Worm (Caenorhabditis elegans) whole organism, L4 larva: Measurements from ENCODE around the gene ZC190.6.
"Not testable (repeated sequence)": the region's sequence is repeated elsewhere in the genome, so short reads cannot be mapped to it uniquely, and the experiment has no call there.

Experiments used
- D1046.2 ChIP-seq: fragments of 200-800 bp; sonication (Bioruptor generic); IDR thresholded peaks from 2 replicates; pipeline ENCODE4 v1.3.6; 2022; ENCODE audit warnings: missing genetic modification characterization, missing compliant biosample characterization
- F26F4.8 ChIP-seq: fragments of 200-800 bp; sonication (Bioruptor generic); conservative IDR thresholded peaks from 2 replicates; pipeline ENCODE4 v1.3.6; 2022; ENCODE audit warnings: missing genetic modification characterization, missing compliant biosample characterization
- F44E2.7 ChIP-seq: fragments of 200-800 bp; sonication (Bioruptor generic); IDR thresholded peaks from 2 replicates; pipeline ENCODE4 v2.1.2; 2022; ENCODE audit warnings: missing genetic modification characterization, missing compliant biosample characterization
- Y105C5A.15 ChIP-seq: fragments of 200-800 bp; sonication (Bioruptor generic); IDR thresholded peaks from 2 replicates; pipeline ENCODE4 v1.3.6; 2022; ENCODE audit warnings: missing genetic modification characterization, missing compliant biosample characterization
- Y48G9A.11 ChIP-seq: fragments of 200-800 bp; sonication (Bioruptor generic); IDR thresholded peaks from 2 replicates; pipeline ENCODE4 v1.3.6; 2022; ENCODE audit warnings: missing genetic modification reagents, missing genetic modification characterization, missing compliant biosample characterization
- Y5F2A.4 ChIP-seq: fragments of 200-800 bp; sonication (Bioruptor generic); optimal IDR thresholded peaks from 2 replicates; lab custom pipeline; 2018; ENCODE audit warnings: mild to moderate bottlenecking, missing genetic modification characterization, missing compliant biosample characterization
- ZK337.2 ChIP-seq: fragments of 200-800 bp; sonication (Bioruptor generic); IDR thresholded peaks from 2 replicates; pipeline ENCODE4 v1.3.6; 2022; ENCODE audit warnings: missing genetic modification reagents, missing genetic modification characterization, missing compliant biosample characterization
- ZK546.5 ChIP-seq, 2 experiments: sonication (generic microtip); optimal IDR thresholded peaks; 2 replicates each; lab custom pipeline; 2017; ENCODE audit warnings: missing biosample characterization in 2 of 2, missing genetic modification characterization in 2 of 2
- ceh-28 ChIP-seq: fragments of 150-350 bp; optimal IDR thresholded peaks from 2 replicates; lab custom pipeline; 2014; ENCODE audit warnings: missing biosample characterization, missing genetic modification reagents, missing genetic modification characterization
- ceh-32 ChIP-seq: sonication (generic microtip); optimal IDR thresholded peaks from 2 replicates; lab custom pipeline; 2016; ENCODE audit warnings: mild to moderate bottlenecking, missing genetic modification characterization, missing compliant biosample characterization; ENCODE audit not compliant: poor library complexity
- ceh-82 ChIP-seq: sonication (generic microtip); optimal IDR thresholded peaks from 2 replicates; lab custom pipeline; 2017; ENCODE audit warnings: missing biosample characterization, missing genetic modification characterization
- ces-1 ChIP-seq: fragments of 150-350 bp; sonication (generic microtip); optimal IDR thresholded peaks from 4 replicates; lab custom pipeline; 2014; ENCODE audit warnings: missing biosample characterization, missing genetic modification reagents, missing genetic modification characterization
- dmd-8 ChIP-seq: fragments of 200-800 bp; sonication (Bioruptor generic); IDR thresholded peaks from 2 replicates; pipeline ENCODE4 v1.3.6; 2022; ENCODE audit warnings: missing genetic modification characterization, missing compliant biosample characterization
- dmd-9 ChIP-seq: fragments of 200-800 bp; sonication (Bioruptor generic); IDR thresholded peaks from 2 replicates; pipeline ENCODE4 v1.3.6; 2022; ENCODE audit warnings: missing genetic modification reagents, missing genetic modification characterization, missing compliant biosample characterization
- fkh-10 ChIP-seq: fragments of 150-350 bp; optimal IDR thresholded peaks from 2 replicates; lab custom pipeline; 2014; ENCODE audit warnings: missing biosample characterization, missing genetic modification reagents, missing genetic modification characterization
- fos-1 ChIP-seq: fragments of 150-350 bp; optimal IDR thresholded peaks from 2 replicates; lab custom pipeline; 2014; ENCODE audit warnings: missing biosample characterization, missing genetic modification characterization
- gei-8 ChIP-seq: fragments of 200-800 bp; sonication (Bioruptor generic); optimal IDR thresholded peaks from 2 replicates; lab custom pipeline; 2018; ENCODE audit warnings: mild to moderate bottlenecking, missing genetic modification characterization, missing compliant biosample characterization
- hmg-1.1 ChIP-seq: fragments of 200-800 bp; sonication (Bioruptor generic); IDR thresholded peaks from 2 replicates; pipeline ENCODE4 v1.3.6; 2022; ENCODE audit warnings: missing genetic modification reagents, missing genetic modification characterization, missing compliant biosample characterization
- lsy-2 ChIP-seq, 2 experiments: fragments of 150-350 bp in 1 of 2; sonication (generic microtip) in 1 of 2; optimal IDR thresholded peaks; 2 replicates each; lab custom pipeline; 2014 to 2017; ENCODE audit warnings: missing biosample characterization in 2 of 2, missing genetic modification characterization in 2 of 2
- madf-9 ChIP-seq: fragments of 200-800 bp; sonication (Bioruptor generic); conservative IDR thresholded peaks from 2 replicates; pipeline ENCODE4 v1.3.6; 2022; ENCODE audit warnings: missing genetic modification reagents, missing genetic modification characterization, missing compliant biosample characterization
- mdt-29 ChIP-seq: fragments of 200-800 bp; sonication (Bioruptor generic); IDR thresholded peaks from 2 replicates; pipeline ENCODE4 v1.3.6; 2022; ENCODE audit warnings: missing genetic modification reagents, missing genetic modification characterization, missing compliant biosample characterization
- mes-2 ChIP-seq: sonication (generic microtip); optimal IDR thresholded peaks from 2 replicates; lab custom pipeline; 2016; ENCODE audit warnings: missing genotype, mild to moderate bottlenecking, missing genetic modification characterization, missing compliant biosample characterization; ENCODE audit not compliant: poor library complexity, severe bottlenecking
- mxl-2 ChIP-seq: fragments of 200-800 bp; sonication (Bioruptor generic); conservative IDR thresholded peaks from 2 replicates; pipeline ENCODE4 v1.3.6; 2022; ENCODE audit warnings: missing genetic modification reagents, missing genetic modification characterization, missing compliant biosample characterization
- mxl-3 ChIP-seq: fragments of 200-800 bp; sonication (Bioruptor generic); optimal IDR thresholded peaks from 2 replicates; lab custom pipeline; 2018; ENCODE audit warnings: mild to moderate bottlenecking, missing genetic modification characterization, missing compliant biosample characterization
- nhr-237 ChIP-seq: sonication (generic microtip); optimal IDR thresholded peaks from 2 replicates; lab custom pipeline; 2017; ENCODE audit warnings: missing biosample characterization, missing genetic modification characterization
- nhr-48 ChIP-seq: sonication (generic microtip); optimal IDR thresholded peaks from 2 replicates; lab custom pipeline; 2016; ENCODE audit warnings: mild to moderate bottlenecking, missing genetic modification characterization, missing compliant biosample characterization
- nhr-77 ChIP-seq: fragments of 150-350 bp; optimal IDR thresholded peaks from 2 replicates; lab custom pipeline; 2014; ENCODE audit warnings: missing biosample characterization, missing genetic modification characterization
- pqm-1 ChIP-seq: sonication (generic microtip); optimal IDR thresholded peaks from 2 replicates; lab custom pipeline; 2017; ENCODE audit warnings: missing biosample characterization, missing genetic modification characterization
- snpc-1.2 ChIP-seq: fragments of 200-800 bp; sonication (Bioruptor generic); IDR thresholded peaks from 2 replicates; pipeline ENCODE4 v1.3.6; 2022; ENCODE audit warnings: missing genetic modification reagents, missing genetic modification characterization, missing compliant biosample characterization
- snpc-4 ChIP-seq: fragments of 150-350 bp; optimal IDR thresholded peaks from 2 replicates; lab custom pipeline; 2014; ENCODE audit warnings: missing biosample characterization, missing genetic modification characterization
- tra-1 ChIP-seq: fragments of 200-800 bp; sonication (Bioruptor generic); IDR thresholded peaks from 2 replicates; pipeline ENCODE4 v1.3.6; 2022; ENCODE audit warnings: missing genetic modification reagents, missing genetic modification characterization, missing compliant biosample characterization
- unc-62 ChIP-seq, 3 experiments: fragments of 150-350 bp in 1 of 3; sonication (generic microtip); optimal IDR thresholded peaks in 2 of 3; peaks in 1 of 3; 1 replicate in 1 of 3; 2 replicates in 2 of 3; lab custom pipeline; 2014 to 2017; ENCODE audit warnings: missing biosample characterization in 3 of 3, missing genetic modification characterization in 3 of 3, missing genetic modification reagents in 3 of 3, missing genotype in 1 of 3
- zfp-3 ChIP-seq: fragments of 200-800 bp; sonication (Bioruptor generic); conservative IDR thresholded peaks from 2 replicates; pipeline ENCODE4 v1.3.6; 2022; ENCODE audit warnings: missing genetic modification reagents, missing genetic modification characterization, missing compliant biosample characterization
- zip-2 ChIP-seq: fragments of 150-350 bp; optimal IDR thresholded peaks from 2 replicates; lab custom pipeline; 2014; ENCODE audit warnings: missing biosample characterization, missing genetic modification characterization

ZC190.6 gene

DNA sequence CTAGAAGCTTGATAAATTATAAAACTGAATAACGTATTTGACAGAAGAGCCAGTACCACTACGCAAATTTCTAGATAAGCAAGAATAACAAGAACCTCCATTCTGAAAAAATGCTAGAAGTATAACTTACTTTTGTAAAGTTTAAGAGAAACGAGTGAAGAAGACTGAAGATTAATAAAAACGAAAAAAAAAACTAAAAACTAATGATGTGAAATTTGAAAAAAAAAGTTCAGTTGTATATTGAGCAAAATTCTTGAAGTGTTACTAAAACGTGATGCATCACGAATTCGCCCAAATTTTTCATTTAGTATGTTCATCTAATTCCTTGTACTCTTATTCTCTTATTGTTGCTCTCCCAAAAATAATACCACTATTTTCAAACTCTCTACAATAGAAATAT is at the start of gene ZC190.6:
TSS of gene ZC190.6 (minus strand) at position 101 of the 400 bp plus-strand sequence.
- no peak for TF ChIP-seq nhr-237 (tag; lab: Kevin White, UChicago)
- TF ChIP-seq Y105C5A.15: no peak
- TF ChIP-seq nhr-77 (tag; lab: Kevin White, UChicago): no peak
- no peak for TF ChIP-seq fos-1 (tag; lab: Kevin White, UChicago)
- TF ChIP-seq Y5F2A.4 (GFP tag; lab: Kevin White, UChicago): no peak
- no peak for TF ChIP-seq Y48G9A.11 (GFP tag; lab: Robert Waterston, UW)
- TF ChIP-seq zip-2 (tag; lab: Kevin White, UChicago): no peak
- no peak for TF ChIP-seq ZK337.2

DNA sequence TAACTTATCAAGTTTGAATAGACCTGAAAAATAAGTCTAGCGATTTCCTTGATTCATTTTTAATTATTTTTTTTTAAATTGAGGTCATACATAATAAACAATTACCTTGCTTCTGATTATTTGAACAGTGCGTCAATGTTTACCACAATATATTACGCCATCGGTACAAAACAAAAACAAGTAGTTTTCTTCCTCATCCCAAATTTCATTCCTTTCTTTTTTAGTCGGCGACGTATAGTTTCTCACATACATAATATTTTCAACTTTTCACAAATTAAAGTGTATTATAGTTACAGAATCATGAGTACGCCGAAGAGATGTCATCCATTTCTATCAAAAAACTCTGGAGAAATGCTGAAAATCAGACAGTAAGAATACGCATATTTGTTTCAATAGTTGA is 49.1 kb upstream of the ZC190.6 start, which contains the start of gene droe-8:
TSS of gene droe-8 (plus strand) at position 301 of the 400 bp plus-strand sequence.
- not testable (repeated sequence) for TF ChIP-seq D1046.2 (GFP tag; lab: Robert Waterston, UW); lsy-2 (tag; optimal IDR thresholded peaks at IDR 0.05; lab: Kevin White, UChicago); snpc-1.2 (GFP tag; lab: Robert Waterston, UW)
- TF ChIP-seq, all 104 proteins: peak for 0; not testable (repeated sequence) for 104

DNA sequence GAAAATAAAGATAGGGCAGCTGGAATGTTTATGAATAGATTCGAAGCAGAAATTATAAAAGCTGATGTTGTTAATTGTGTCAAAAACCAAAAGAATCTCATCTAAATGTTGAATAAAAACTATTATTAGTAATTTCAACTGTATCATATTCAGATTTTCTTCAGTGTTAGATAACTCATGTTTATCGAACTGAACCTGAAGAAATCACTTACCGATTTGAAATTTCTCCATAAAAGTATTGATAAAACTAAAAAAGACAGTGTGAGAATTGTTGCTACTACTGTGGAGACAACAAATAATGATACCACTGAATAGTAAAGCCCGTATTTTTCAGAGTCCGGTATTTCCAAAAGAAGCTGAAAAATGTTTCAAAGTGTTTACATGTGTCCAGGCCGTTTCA is 45.1 kb upstream of the ZC190.6 start, which contains the start of gene ZC196.8:
TSS of gene ZC196.8 (minus strand) at position 101 of the 400 bp plus-strand sequence.
- TF ChIP-seq F44E2.7, dmd-8, mxl-2 (GFP tag; lab: Robert Waterston, UW): not testable (repeated sequence)

DNA sequence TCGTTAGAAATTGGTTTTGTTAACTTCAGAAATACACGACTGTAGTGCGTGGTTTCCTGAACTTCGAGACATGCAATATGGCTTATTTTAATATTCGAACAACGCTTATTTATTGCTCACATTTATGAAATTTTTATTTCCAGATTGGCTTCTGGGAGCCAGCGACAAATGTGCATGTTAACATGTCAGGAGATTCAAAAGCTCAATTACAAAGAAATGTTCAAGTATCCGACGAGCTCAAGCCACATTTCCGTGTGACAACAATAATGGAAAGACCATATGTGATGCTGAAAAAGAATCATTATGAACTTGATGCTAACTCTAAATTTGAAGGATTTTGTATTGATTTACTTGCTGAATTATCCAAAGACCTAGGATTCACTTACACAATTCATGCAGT is 41.3 kb upstream of the ZC190.6 start:
- TF ChIP-seq unc-62 (GFP tag; optimal IDR thresholded peaks at IDR 0.05 in 1 of 2; lab: Kevin White, UChicago) (peak in 1 of 2 experiments; percentile 97), unc-62 (tag; optimal IDR thresholded peaks at IDR 0.05; lab: Kevin White, UChicago) (no peak), ceh-32 (no peak)

DNA sequence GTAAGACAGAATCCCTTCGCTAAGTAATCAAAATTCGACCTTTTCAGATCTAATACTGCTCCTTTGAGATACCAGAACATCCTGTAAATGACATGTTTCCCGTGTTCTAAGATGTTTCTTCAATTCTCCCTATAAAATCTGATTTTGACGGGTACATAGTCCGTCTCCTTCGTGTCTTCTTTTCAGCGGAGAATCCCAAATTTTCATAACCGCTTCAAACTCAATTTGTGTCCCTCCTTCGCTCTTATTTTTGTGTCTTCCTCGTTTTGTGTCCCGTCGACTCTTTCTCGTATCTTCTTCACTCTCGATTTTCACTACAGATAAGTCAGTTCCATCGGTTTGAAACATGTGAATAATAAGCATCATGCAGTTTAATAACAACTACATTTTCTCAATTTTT is 39.1 kb upstream of the ZC190.6 start, which contains the start of gene glr-5:
TSS of gene glr-5 (plus strand) at position 321 of the 400 bp plus-strand sequence.
- TF ChIP-seq fkh-10 (GFP tag; lab: Kevin White, UChicago) (peak; percentile 67), pqm-1 (tag; lab: Kevin White, UChicago) (no peak), ceh-82 (tag; lab: Kevin White, UChicago) (no peak), nhr-48 (tag; lab: Kevin White, UChicago) (no peak), mxl-3 (GFP tag; lab: Kevin White, UChicago) (no peak), ces-1 (GFP tag; lab: Kevin White, UChicago) (peak; percentile 84)

DNA sequence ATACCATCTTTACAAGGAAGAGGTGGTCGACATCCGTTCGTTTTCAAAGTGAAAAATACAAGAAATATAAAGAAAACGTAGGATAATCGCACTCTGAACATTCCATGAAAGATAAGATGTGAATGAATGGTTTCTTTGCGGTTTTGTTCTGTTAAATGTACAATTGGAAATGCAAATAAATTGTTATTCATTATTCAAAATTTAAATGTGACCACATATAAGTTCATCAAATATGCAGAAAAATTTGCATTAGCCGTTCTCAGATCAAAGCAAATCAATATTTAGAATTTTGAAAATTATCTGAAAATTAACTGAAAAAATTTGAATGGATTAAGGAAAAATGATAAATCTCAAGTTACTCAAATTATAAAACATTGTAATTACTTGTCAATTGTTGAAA is 34.8 kb upstream of the ZC190.6 start, which contains the start of gene ZC178.2:
TSS of gene ZC178.2 (minus strand) at position 101 of the 400 bp plus-strand sequence.
- TF ChIP-seq ceh-28 (tag; lab: Kevin White, UChicago) (no peak), zfp-3 (GFP tag; lab: Robert Waterston, UW) (no peak), ZK546.5 (tag; optimal IDR thresholded peaks at IDR 0.05; lab: Kevin White, UChicago) (no peak), F26F4.8 (no peak), mes-2 (tag; lab: Kevin White, UChicago) (no peak), gei-8 (no peak), mdt-29 (GFP tag; lab: Robert Waterston, UW) (no peak), hmg-1.1 (GFP tag; lab: Robert Waterston, UW) (no peak), snpc-4 (tag; lab: Kevin White, UChicago) (no peak), dmd-9 (GFP tag; lab: Robert Waterston, UW) (no peak), tra-1 (GFP tag; lab: Robert Waterston, UW) (no peak), madf-9 (GFP tag; lab: Robert Waterston, UW) (no peak)
